Worm (Caenorhabditis elegans): Measurements from ENCODE around the gene rpt-2.

- no peak for TF ChIP-seq ama-1 (optimal IDR thresholded peaks at IDR 0.05)
- no peak for TF ChIP-seq unc-86 (tag; optimal IDR thresholded peaks at IDR 0.05)
- TF ChIP-seq ceh-2 (tag; optimal IDR thresholded peaks at IDR 0.05) = no peak
- no peak for TF ChIP-seq fkh-10 (GFP tag; optimal IDR thresholded peaks at IDR 0.05)
- TF ChIP-seq nhr-11 (tag; optimal IDR thresholded peaks at IDR 0.05) = no peak
- no peak for TF ChIP-seq elt-2 (tag; optimal IDR thresholded peaks at IDR 0.05)
These were observed 6.8 kb downstream of the rpt-2 start for ce11 chrV:6010642-6011041.
